Fruit fly (Drosophila melanogaster) whole organism, pupa: ENCODE measurements around the gene Gal.
A peak's percentile ranks its signal among the peaks of the same experiment; 100 is the strongest.

Source experiments
- CG10348 ChIP-seq: fragments of 200-800 bp; sonication (Bioruptor generic); IDR thresholded peaks from 2 replicates; pipeline ENCODE4 v1.3.6; 2022; ENCODE audit warnings: missing biosample characterization, missing genetic modification characterization
- CG12605 ChIP-seq: fragments of 200-800 bp; sonication (Bioruptor generic); IDR thresholded peaks from 2 replicates; pipeline ENCODE4 v1.3.6; 2022; ENCODE audit warnings: missing biosample characterization, missing genetic modification characterization
- CG13204 ChIP-seq: fragments of 200-800 bp; sonication (Bioruptor generic); optimal IDR thresholded peaks from 2 replicates; lab custom pipeline; 2018; ENCODE audit warnings: missing biosample characterization, mild to moderate bottlenecking, missing genetic modification characterization, moderate library complexity
- CG14655 ChIP-seq: fragments of 200-800 bp; sonication (Bioruptor generic); optimal IDR thresholded peaks from 3 replicates; lab custom pipeline; 2017; ENCODE audit warnings: mild to moderate bottlenecking, missing biosample characterization, missing genetic modification reagents, missing genetic modification characterization
- CG15710 ChIP-seq: fragments of 200-800 bp; sonication (Bioruptor generic); optimal IDR thresholded peaks from 2 replicates; lab custom pipeline; 2018; ENCODE audit warnings: missing biosample characterization, mild to moderate bottlenecking, missing genetic modification characterization, moderate library complexity
- CG17806 ChIP-seq: fragments of 200-800 bp; sonication (Bioruptor generic); optimal IDR thresholded peaks from 2 replicates; lab custom pipeline; 2018; ENCODE audit warnings: missing biosample characterization, mild to moderate bottlenecking, missing genetic modification characterization, moderate library complexity
- CG32121 ChIP-seq: fragments of 200-800 bp; sonication (Bioruptor generic); IDR thresholded peaks from 2 replicates; pipeline ENCODE4 v1.3.6; 2022; ENCODE audit warnings: missing biosample characterization, missing genetic modification characterization
- CG34367 ChIP-seq: fragments of 200-800 bp; sonication (Bioruptor generic); optimal IDR thresholded peaks from 2 replicates; lab custom pipeline; 2018; ENCODE audit warnings: missing biosample characterization, mild to moderate bottlenecking, missing genetic modification characterization
- CG4496 ChIP-seq: fragments of 200-800 bp; sonication (Bioruptor generic); IDR thresholded peaks from 3 replicates; pipeline ENCODE4 v1.3.6; 2022; ENCODE audit warnings: missing biosample characterization, missing genetic modification characterization
- CG8159 ChIP-seq: fragments of 200-800 bp; sonication (Bioruptor generic); optimal IDR thresholded peaks from 3 replicates; lab custom pipeline; 2018; ENCODE audit warnings: missing biosample characterization, mild to moderate bottlenecking, missing genetic modification characterization, moderate library complexity
- CG8301 ChIP-seq: fragments of 200-800 bp; sonication (Bioruptor generic); optimal IDR thresholded peaks from 2 replicates; lab custom pipeline; 2018; ENCODE audit warnings: missing biosample characterization, mild to moderate bottlenecking, missing genetic modification characterization
- CG9948 ChIP-seq: fragments of 200-800 bp; sonication (Bioruptor generic); optimal IDR thresholded peaks from 2 replicates; lab custom pipeline; 2018; ENCODE audit warnings: missing biosample characterization, mild to moderate bottlenecking, missing genetic modification characterization, moderate library complexity
- D1 ChIP-seq: fragments of 200-800 bp; sonication (Bioruptor generic); optimal IDR thresholded peaks from 2 replicates; lab custom pipeline; 2018; ENCODE audit warnings: missing biosample characterization, mild to moderate bottlenecking, missing genetic modification characterization, moderate library complexity
- EcR ChIP-seq: fragments of 200-800 bp; sonication (Bioruptor generic); optimal IDR thresholded peaks from 3 replicates; lab custom pipeline; 2019; ENCODE audit warnings: missing biosample characterization, missing genetic modification characterization, mild to moderate bottlenecking, moderate library complexity, missing genetic modification reagents
- Ets98B ChIP-seq: fragments of 200-800 bp; sonication (Bioruptor generic); IDR thresholded peaks from 2 replicates; pipeline ENCODE4 v1.3.6; 2022; ENCODE audit warnings: missing biosample characterization, missing genetic modification characterization
- Pif1A ChIP-seq: fragments of 200-800 bp; sonication (Bioruptor generic); optimal IDR thresholded peaks from 3 replicates; lab custom pipeline; 2016; ENCODE audit warnings: missing biosample characterization, missing genetic modification characterization
- Pif1B ChIP-seq: fragments of 200-800 bp; sonication (Bioruptor generic); optimal IDR thresholded peaks from 3 replicates; lab custom pipeline; 2016; ENCODE audit warnings: missing biosample characterization, missing genetic modification characterization
- Snoo ChIP-seq: fragments of 200-800 bp; sonication (Bioruptor generic); optimal IDR thresholded peaks from 3 replicates; lab custom pipeline; 2017; ENCODE audit warnings: missing biosample characterization, mild to moderate bottlenecking, missing genetic modification characterization, inconsistent platforms
- fd96Ca ChIP-seq: fragments of 200-800 bp; sonication (Bioruptor generic); IDR thresholded peaks from 3 replicates; pipeline ENCODE4 v1.3.6; 2022; ENCODE audit warnings: missing biosample characterization, missing genetic modification characterization
- gl ChIP-seq: fragments of 200-800 bp; sonication (Bioruptor generic); optimal IDR thresholded peaks from 2 replicates; lab custom pipeline; 2018; ENCODE audit warnings: missing biosample characterization, mild to moderate bottlenecking, missing genetic modification characterization
- rn ChIP-seq: fragments of 200-800 bp; sonication (Bioruptor generic); IDR thresholded peaks from 2 replicates; pipeline ENCODE4 v1.3.6; 2022; ENCODE audit warnings: missing biosample characterization, missing genetic modification characterization

Gal gene

dm6 chr2L:6006508-6007232 lies at the start of gene Gal:
Gene Gal (minus strand): TSS chr2L:6006827.
- no peak for TF ChIP-seq CG12605
- no peak for TF ChIP-seq CG32121
- TF ChIP-seq CG8159 (tag; lab: Kevin White, UChicago) = peak; percentile 64
- TF ChIP-seq CG17806 (tag; lab: Kevin White, UChicago) = no peak
- 0 out of 3 replicates have a peak, but pooled peaks have one; percentile 31 for TF ChIP-seq fd96Ca (GFP tag; lab: Robert Waterston, UW)
- peak; percentile 9; the same call in 1 of the 2 replicates for TF ChIP-seq Ets98B
- TF ChIP-seq CG10348 (GFP tag; lab: Robert Waterston, UW) = no peak

dm6 chr2L:6053874-6054469 lies 47.3 kb upstream of the Gal start, which contains the start of gene CG13995:
Gene CG13995 (plus strand): TSS chr2L:6054302.
- TF ChIP-seq fd96Ca (GFP tag; lab: Robert Waterston, UW) = no peak
- no peak for TF ChIP-seq D1 (tag; lab: Kevin White, UChicago)
- TF ChIP-seq CG34367 (tag; lab: Kevin White, UChicago) = no peak
- no peak for TF ChIP-seq CG15710
- 0 out of 2 replicates have a peak, but pooled peaks have one; percentile 11 for TF ChIP-seq CG12605
- TF ChIP-seq Pif1A (GFP tag; lab: Kevin White, UChicago) = no peak
- TF ChIP-seq CG17806 (tag; lab: Kevin White, UChicago) = no peak
- no peak for TF ChIP-seq CG10348 (GFP tag; lab: Robert Waterston, UW)
- no peak for TF ChIP-seq Snoo
- TF ChIP-seq gl (tag; lab: Kevin White, UChicago) = peak; percentile 26
- TF ChIP-seq CG32121 = peak; percentile 19; the same call in 1 of the 2 replicates
- TF ChIP-seq EcR (GFP tag; lab: Kevin White, UChicago) = no peak
- TF ChIP-seq CG9948 (tag; lab: Kevin White, UChicago) = no peak
- TF ChIP-seq Ets98B = peak; percentile 28; the same call in 1 of the 2 replicates
- TF ChIP-seq CG14655 = no peak
- no peak for TF ChIP-seq Pif1B (GFP tag; lab: Kevin White, UChicago)
- no peak for TF ChIP-seq rn (GFP tag; lab: Robert Waterston, UW)
- TF ChIP-seq CG8159 (tag; lab: Kevin White, UChicago) = no peak
- TF ChIP-seq CG8301 = no peak
- peak; percentile 9 for TF ChIP-seq CG13204
- 0 out of 3 replicates have a peak, but pooled peaks have one; percentile 42 for TF ChIP-seq CG4496 (GFP tag; lab: Robert Waterston, UW)

DNA sequence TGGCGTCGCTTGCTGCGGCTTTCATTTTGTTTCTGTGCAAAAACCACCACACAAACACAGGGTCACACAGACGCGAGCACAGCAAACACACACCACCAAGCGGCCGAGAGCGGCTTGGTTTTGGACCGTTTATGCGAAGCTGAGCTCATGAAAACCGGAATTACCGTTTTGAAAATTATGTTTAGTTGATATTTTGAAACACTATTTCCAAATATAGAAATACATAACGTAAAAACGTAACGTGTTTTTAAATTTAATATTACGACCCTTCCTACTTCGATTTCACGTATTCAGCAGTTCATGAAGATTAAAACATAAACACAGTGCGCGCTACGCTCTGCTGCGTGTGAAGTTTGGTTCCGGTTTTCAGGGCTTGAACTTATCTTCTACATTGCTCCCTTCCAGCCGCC lies 44.6 kb upstream of the Gal start:
- peak; percentile 95 for TF ChIP-seq CG32121
- TF ChIP-seq rn (GFP tag; lab: Robert Waterston, UW) = peak; percentile 65; the same call in 1 of the 2 replicates
- peak; percentile 96 for TF ChIP-seq Pif1B (GFP tag; lab: Kevin White, UChicago)
- TF ChIP-seq CG12605 = peak; percentile 97
- TF ChIP-seq CG4496 (GFP tag; lab: Robert Waterston, UW) = peak; percentile 96
- peak; percentile 94 for TF ChIP-seq CG34367 (tag; lab: Kevin White, UChicago)
- no peak for TF ChIP-seq CG10348 (GFP tag; lab: Robert Waterston, UW)
- peak; percentile 93 for TF ChIP-seq gl (tag; lab: Kevin White, UChicago)
- TF ChIP-seq Pif1A (GFP tag; lab: Kevin White, UChicago) = peak; percentile 98
- peak; percentile 72 for TF ChIP-seq EcR (GFP tag; lab: Kevin White, UChicago)
- peak; percentile 96 for TF ChIP-seq Snoo
- peak; percentile 94 for TF ChIP-seq CG8159 (tag; lab: Kevin White, UChicago)
- peak; percentile 94 for TF ChIP-seq fd96Ca (GFP tag; lab: Robert Waterston, UW)
- peak; percentile 93 for TF ChIP-seq CG17806 (tag; lab: Kevin White, UChicago)
- TF ChIP-seq CG8301 = peak; percentile 97
- TF ChIP-seq CG9948 (tag; lab: Kevin White, UChicago) = peak; percentile 90
- peak; percentile 93 for TF ChIP-seq CG14655
- no peak for TF ChIP-seq D1 (tag; lab: Kevin White, UChicago)
- peak; percentile 93 for TF ChIP-seq CG13204
- peak; percentile 97 for TF ChIP-seq Ets98B
- TF ChIP-seq CG15710 = peak; percentile 94
- TF ChIP-seq, all 21 proteins: peak for 19

DNA sequence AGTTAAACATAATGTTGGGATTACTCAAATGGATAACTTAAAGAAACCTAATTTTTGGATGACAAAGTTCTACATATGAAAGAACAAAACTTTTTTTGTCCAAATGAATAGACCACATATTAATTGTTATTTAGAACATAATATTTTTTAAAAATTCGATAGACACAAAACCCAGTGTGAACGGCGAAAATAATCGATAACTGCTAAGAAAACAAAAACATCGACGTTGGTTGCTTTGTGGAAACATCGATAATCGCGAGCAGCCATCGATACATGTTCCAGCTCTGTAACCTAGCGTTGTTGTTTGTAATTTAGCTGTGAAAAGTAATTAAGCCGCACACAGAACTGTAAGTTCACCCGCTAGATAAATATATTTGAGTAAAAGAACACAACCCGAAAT lies 43.9 kb upstream of the Gal start, which contains the start of gene CG9135:
Gene CG9135 (plus strand): TSS at position 226 of the 400 bp plus-strand sequence.
- TF ChIP-seq CG4496 (GFP tag; lab: Robert Waterston, UW) = peak; percentile 8; the same call in 1 of the 3 replicates
- TF ChIP-seq D1 (tag; lab: Kevin White, UChicago) = no peak

- TF ChIP-seq gl (tag; lab: Kevin White, UChicago) (no peak), rn (GFP tag; lab: Robert Waterston, UW) (no peak), CG14655 (no peak), CG4496 (GFP tag; lab: Robert Waterston, UW) (no peak), CG17806 (tag; lab: Kevin White, UChicago) (no peak), CG9948 (tag; lab: Kevin White, UChicago) (no peak), CG10348 (GFP tag; lab: Robert Waterston, UW) (no peak), EcR (GFP tag; lab: Kevin White, UChicago) (no peak), D1 (tag; lab: Kevin White, UChicago) (no peak), Pif1B (GFP tag; lab: Kevin White, UChicago) (no peak), CG13204 (no peak), CG8301 (no peak), Pif1A (GFP tag; lab: Kevin White, UChicago) (no peak), CG32121 (no peak), CG34367 (tag; lab: Kevin White, UChicago) (no peak), CG12605 (no peak), Ets98B (no peak), CG8159 (tag; lab: Kevin White, UChicago) (no peak)
- TF ChIP-seq, all 21 proteins: peak for 0
Observed at dm6 chr2L:6048542-6048941, 41.9 kb upstream of the Gal start, which contains the start of the genes CG34179 and slmo. Gene CG34179 (minus strand): TSS chr2L:6048706. Gene slmo (minus strand): TSS chr2L:6048706.
